Worm (Caenorhabditis elegans): ENCODE measurements around the gene pqn-84.

ce11 chrIII:11705930-11706329 is 5.9 kb downstream of the pqn-84 start:
- TF ChIP-seq sea-2 (GFP tag; IDR thresholded peaks at IDR 0.05) (no peak), ceh-100 (GFP tag; IDR thresholded peaks at IDR 0.05) (no peak), unc-62 (GFP tag; optimal IDR thresholded peaks at IDR 0.05) (no peak), madf-10 (tag; optimal IDR thresholded peaks at IDR 0.05) (no peak)

All from whole organism, young adult.